Fruit fly (Drosophila melanogaster) whole organism, embryonic: ENCODE measurements around the gene dally.

Experiments
- C15 ChIP-seq: fragments of 200-800 bp; sonication (Bioruptor generic); IDR thresholded peaks from 3 replicates; pipeline ENCODE4 v1.3.6; 2022; ENCODE audit warnings: missing biosample characterization, missing genetic modification characterization
- CG11398 ChIP-seq: fragments of 200-800 bp; sonication (Bioruptor generic); optimal IDR thresholded peaks from 2 replicates; lab custom pipeline; 2016; ENCODE audit warnings: missing biosample characterization, missing genetic modification characterization
- CG12942 ChIP-seq: fragments of 200-800 bp; sonication (Bioruptor generic); optimal IDR thresholded peaks from 3 replicates; lab custom pipeline; 2016; ENCODE audit warnings: missing biosample characterization, missing genetic modification characterization
- CG13296 ChIP-seq: fragments of 200-800 bp; sonication (Bioruptor generic); optimal IDR thresholded peaks from 3 replicates; lab custom pipeline; 2018; ENCODE audit warnings: missing biosample characterization, mild to moderate bottlenecking, missing genetic modification characterization
- CG14667 ChIP-seq: fragments of 200-800 bp; sonication (Bioruptor generic); IDR thresholded peaks from 2 replicates; pipeline ENCODE4 v1.3.6; 2022; ENCODE audit warnings: missing biosample characterization, missing genetic modification characterization
- CG14965 ChIP-seq: fragments of 200-800 bp; sonication (Bioruptor generic); optimal IDR thresholded peaks from 2 replicates; lab custom pipeline; 2016; ENCODE audit warnings: missing biosample characterization, missing genetic modification characterization, borderline replicate concordance
- CG15479 ChIP-seq: fragments of 200-800 bp; sonication (Bioruptor generic); optimal IDR thresholded peaks from 3 replicates; lab custom pipeline; 2019; ENCODE audit warnings: missing biosample characterization, mild to moderate bottlenecking, missing genetic modification characterization, moderate library complexity
- CG1603 ChIP-seq: fragments of 200-800 bp; sonication (Bioruptor generic); optimal IDR thresholded peaks from 2 replicates; lab custom pipeline; 2019; ENCODE audit warnings: missing biosample characterization, mild to moderate bottlenecking, missing genetic modification characterization, moderate library complexity
- CG18476 ChIP-seq: fragments of 200-800 bp; sonication (Bioruptor generic); optimal IDR thresholded peaks from 2 replicates; lab custom pipeline; 2016; ENCODE audit warnings: missing biosample characterization, mild to moderate bottlenecking, missing genetic modification characterization
- CG32532 ChIP-seq: fragments of 200-800 bp; sonication (Bioruptor generic); IDR thresholded peaks from 2 replicates; pipeline ENCODE4 v1.3.6; 2022; ENCODE audit warnings: missing biosample characterization, missing genetic modification characterization
- CG3281 ChIP-seq: fragments of 200-800 bp; sonication (Bioruptor generic); optimal IDR thresholded peaks from 3 replicates; lab custom pipeline; 2017; ENCODE audit warnings: missing biosample characterization, mild to moderate bottlenecking, missing genetic modification characterization
- CG4424 ChIP-seq: fragments of 200-800 bp; sonication (Bioruptor generic); optimal IDR thresholded peaks from 3 replicates; lab custom pipeline; 2016; ENCODE audit warnings: missing biosample characterization, missing genetic modification characterization
- CG4617 ChIP-seq: fragments of 200-800 bp; sonication (Bioruptor generic); optimal IDR thresholded peaks from 3 replicates; lab custom pipeline; 2016; ENCODE audit warnings: missing biosample characterization, missing genetic modification characterization, borderline replicate concordance
- CG6791 ChIP-seq: fragments of 200-800 bp; sonication (Bioruptor generic); IDR thresholded peaks from 3 replicates; pipeline ENCODE4 v1.3.6; 2022; ENCODE audit warnings: missing biosample characterization, missing genetic modification characterization; ENCODE audit not compliant: partially characterized antibody
- CG6813 ChIP-seq: fragments of 200-800 bp; sonication (Bioruptor generic); optimal IDR thresholded peaks from 2 replicates; lab custom pipeline; 2017; ENCODE audit warnings: missing biosample characterization, missing genetic modification characterization, mild to moderate bottlenecking, moderate library complexity, missing genetic modification reagents
- CG8388 ChIP-seq: fragments of 200-800 bp; sonication (Bioruptor generic); optimal IDR thresholded peaks from 2 replicates; lab custom pipeline; 2019; ENCODE audit warnings: missing biosample characterization, mild to moderate bottlenecking, missing genetic modification characterization, moderate library complexity
- CG9609 ChIP-seq: fragments of 200-800 bp; sonication (Bioruptor generic); optimal IDR thresholded peaks from 3 replicates; lab custom pipeline; 2016; ENCODE audit warnings: missing biosample characterization, missing genetic modification characterization
- CHES-1-like ChIP-seq: fragments of 200-800 bp; sonication (Bioruptor generic); optimal IDR thresholded peaks from 2 replicates; lab custom pipeline; 2016; ENCODE audit warnings: missing biosample characterization, missing genetic modification characterization
- CoRest ChIP-seq: fragments of 200-800 bp; sonication (Bioruptor generic); optimal IDR thresholded peaks from 3 replicates; lab custom pipeline; 2018; ENCODE audit warnings: missing biosample characterization, mild to moderate bottlenecking, missing genetic modification characterization, moderate library complexity
- E2f2 ChIP-seq: fragments of 200-800 bp; sonication (Bioruptor generic); IDR thresholded peaks from 2 replicates; pipeline ENCODE4 v1.3.6; 2022; ENCODE audit warnings: missing biosample characterization, missing genetic modification characterization
- Fer1 ChIP-seq: fragments of 200-800 bp; sonication (Bioruptor generic); optimal IDR thresholded peaks from 2 replicates; lab custom pipeline; 2017; ENCODE audit warnings: missing biosample characterization, mild to moderate bottlenecking, missing genetic modification characterization
- HHEX ChIP-seq: fragments of 200-800 bp; sonication (Bioruptor generic); optimal IDR thresholded peaks from 3 replicates; lab custom pipeline; 2017; ENCODE audit warnings: missing biosample characterization, mild to moderate bottlenecking, missing genetic modification characterization, missing genetic modification reagents
- HLH54F ChIP-seq: fragments of 200-800 bp; sonication (Bioruptor generic); optimal IDR thresholded peaks from 3 replicates; lab custom pipeline; 2016; ENCODE audit warnings: missing biosample characterization, missing genetic modification characterization
- Hmr ChIP-seq: fragments of 200-800 bp; sonication (Bioruptor generic); optimal IDR thresholded peaks from 3 replicates; lab custom pipeline; 2017; ENCODE audit warnings: mild to moderate bottlenecking, missing biosample characterization, missing genetic modification reagents, missing genetic modification characterization
- Rfx ChIP-seq: fragments of 200-800 bp; sonication (Bioruptor generic); IDR thresholded peaks from 2 replicates; pipeline ENCODE4 v1.3.6; 2022; ENCODE audit warnings: missing biosample characterization, missing genetic modification characterization
- Scr ChIP-seq: fragments of 200-800 bp; sonication (Bioruptor generic); IDR thresholded peaks from 2 replicates; pipeline ENCODE4 v1.3.6; 2022; ENCODE audit warnings: missing biosample characterization, missing genetic modification characterization; ENCODE audit not compliant: partially characterized antibody
- Stat92E ChIP-seq, 3 experiments: fragments of >200 bp in 2 of 3; fragments of 200-800 bp in 1 of 3; sonication (Bioruptor generic) in 1 of 3; optimal IDR thresholded peaks; 2 replicates each; lab custom pipeline; 2017 to 2019; ENCODE audit warnings: missing biosample characterization in 3 of 3, missing genetic modification characterization in 3 of 3, mild to moderate bottlenecking in 1 of 3, moderate library complexity in 1 of 3
- Taf1 ChIP-seq: fragments of 200-800 bp; sonication (Bioruptor generic); IDR thresholded peaks from 2 replicates; pipeline ENCODE4 v1.3.6; 2022; ENCODE audit warnings: missing biosample characterization, missing genetic modification characterization
- Trl ChIP-seq, 3 experiments: fragments of >200 bp in 2 of 3; fragments of 200-800 bp in 1 of 3; sonication (Bioruptor generic) in 1 of 3; optimal IDR thresholded peaks; 2 replicates in 1 of 3; 3 replicates in 2 of 3; lab custom pipeline; 2016 to 2017; ENCODE audit warnings: missing biosample characterization in 1 of 3, missing genetic modification characterization in 1 of 3
- Vsx1 ChIP-seq: fragments of 200-800 bp; sonication (Bioruptor generic); optimal IDR thresholded peaks from 2 replicates; lab custom pipeline; 2017; ENCODE audit warnings: missing biosample characterization, mild to moderate bottlenecking, missing genetic modification characterization, missing genetic modification reagents
- br ChIP-seq: fragments of >200 bp; optimal IDR thresholded peaks from 2 replicates; lab custom pipeline; 2017
- ci ChIP-seq: fragments of 200-800 bp; sonication (Bioruptor generic); IDR thresholded peaks from 3 replicates; pipeline ENCODE4 v1.3.6; 2022; ENCODE audit warnings: missing biosample characterization, missing genetic modification characterization
- dimm ChIP-seq: fragments of 200-800 bp; sonication (Bioruptor generic); IDR thresholded peaks from 2 replicates; pipeline ENCODE4 v1.3.6; 2022; ENCODE audit warnings: missing biosample characterization, missing genetic modification characterization
- eve ChIP-seq, 2 experiments: fragments of >200 bp; optimal IDR thresholded peaks; 2 replicates each; lab custom pipeline; 2017; ENCODE audit warnings: missing biosample characterization in 2 of 2, missing genetic modification characterization in 2 of 2
- exex ChIP-seq: fragments of 200-800 bp; sonication (Bioruptor generic); optimal IDR thresholded peaks from 4 replicates; lab custom pipeline; 2018; ENCODE audit warnings: missing biosample characterization, mild to moderate bottlenecking, missing genetic modification characterization, moderate library complexity
- hth ChIP-seq: fragments of >200 bp; optimal IDR thresholded peaks from 2 replicates; lab custom pipeline; 2017; ENCODE audit warnings: inconsistent platforms
- lab ChIP-seq: fragments of 200-800 bp; sonication (Bioruptor generic); optimal IDR thresholded peaks from 3 replicates; lab custom pipeline; 2017; ENCODE audit warnings: missing biosample characterization, missing genetic modification characterization, mild to moderate bottlenecking, moderate library complexity, missing genetic modification reagents
- mirr ChIP-seq: fragments of 200-800 bp; sonication (Bioruptor generic); optimal IDR thresholded peaks from 3 replicates; lab custom pipeline; 2018; ENCODE audit warnings: missing biosample characterization, mild to moderate bottlenecking, missing genetic modification characterization
- onecut ChIP-seq: fragments of 200-800 bp; sonication (Bioruptor generic); IDR thresholded peaks from 2 replicates; pipeline ENCODE4 v1.3.6; 2022; ENCODE audit warnings: missing biosample characterization, missing genetic modification characterization
- pita ChIP-seq: fragments of 200-800 bp; sonication (Bioruptor generic); optimal IDR thresholded peaks from 2 replicates; lab custom pipeline; 2017; ENCODE audit warnings: missing biosample characterization, mild to moderate bottlenecking, missing genetic modification characterization
- sens ChIP-seq: fragments of 200-800 bp; sonication (Bioruptor generic); peaks from one replicate; lab custom pipeline; 2016; ENCODE audit warnings: missing biosample characterization, missing genetic modification characterization
- ttk ChIP-seq: fragments of 200-800 bp; sonication (Bioruptor generic); IDR thresholded peaks from 2 replicates; pipeline ENCODE4 v2.1.2; 2022; ENCODE audit warnings: missing biosample characterization, missing genetic modification characterization
- vnd ChIP-seq: fragments of 200-800 bp; sonication (Bioruptor generic); IDR thresholded peaks from 3 replicates; pipeline ENCODE4 v1.3.6; 2022; ENCODE audit warnings: missing biosample characterization, missing genetic modification characterization; ENCODE audit not compliant: partially characterized antibody
- vvl ChIP-seq: fragments of 200-800 bp; sonication (Bioruptor generic); IDR thresholded peaks from 2 replicates; pipeline ENCODE4 v1.3.6; 2022; ENCODE audit warnings: missing biosample characterization, missing genetic modification characterization
- wek ChIP-seq: fragments of 200-800 bp; sonication (Bioruptor generic); optimal IDR thresholded peaks from 3 replicates; lab custom pipeline; 2018; ENCODE audit warnings: missing biosample characterization, mild to moderate bottlenecking, missing genetic modification characterization, moderate library complexity

Gene dally

DNA sequence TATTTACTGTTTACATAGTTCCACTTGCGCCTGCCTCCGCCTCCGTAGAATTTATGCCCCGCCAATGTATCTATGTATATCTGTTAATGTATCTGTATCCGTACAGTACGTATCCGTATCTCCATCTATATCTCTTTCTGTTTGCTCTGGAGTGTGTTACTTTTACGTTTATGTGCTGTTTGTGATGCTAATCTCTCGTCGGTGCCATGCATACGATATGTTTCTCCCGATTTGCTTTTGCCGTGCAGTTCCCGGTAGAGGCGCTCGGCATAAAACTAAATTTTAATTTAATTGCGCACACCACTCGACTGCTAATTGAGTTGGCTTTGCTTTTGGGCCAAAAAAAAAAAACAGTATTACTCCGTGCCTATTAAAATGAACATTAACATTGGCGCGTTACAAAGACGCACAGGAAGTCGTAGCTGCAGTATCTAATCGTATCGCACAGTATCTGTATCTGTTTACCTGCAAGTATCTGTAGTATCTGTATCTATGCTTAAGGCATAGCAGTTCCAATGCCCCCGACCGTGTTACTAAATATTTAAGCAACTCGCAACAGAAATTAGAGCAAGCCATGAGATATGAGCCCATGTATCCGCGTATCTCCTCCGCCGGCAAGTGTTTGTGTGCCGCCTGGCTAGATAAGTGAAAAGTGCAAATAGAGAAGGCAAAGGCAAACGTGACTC, 2.9 kb downstream of the dally start (continued):
- TF ChIP-seq Scr = no peak
- no peak for TF ChIP-seq br (lab: Kevin White, UChicago)
- TF ChIP-seq hth (lab: Kevin White, UChicago) = no peak
- TF ChIP-seq CG32532 = no peak
- no peak for TF ChIP-seq HHEX (GFP tag; lab: Kevin White, UChicago)
- TF ChIP-seq Trl (optimal IDR thresholded peaks at IDR 0.05; lab: Kevin White, UChicago) = no peak
- TF ChIP-seq Trl (GFP tag; optimal IDR thresholded peaks at IDR 0.05; lab: Kevin White, UChicago) = no peak
- TF ChIP-seq E2f2 (GFP tag; lab: Robert Waterston, UW) = no peak
- peak; percentile 35; the same call in 1 of the 2 replicates for TF ChIP-seq vvl
- TF ChIP-seq CG4617 (GFP tag; lab: Kevin White, UChicago) = no peak
- no peak for TF ChIP-seq CG12942
- TF ChIP-seq mirr (GFP tag; lab: Kevin White, UChicago) = peak; percentile 29
- no peak for TF ChIP-seq CG3281 (GFP tag; lab: Kevin White, UChicago)
- TF ChIP-seq CG6791 = no peak
- TF ChIP-seq CG1603 (tag; lab: Kevin White, UChicago) = peak; percentile 19
- TF ChIP-seq CHES-1-like = no peak
- TF ChIP-seq CG11398 (GFP tag; lab: Kevin White, UChicago) = no peak
- peak; percentile 7; the same call in 1 of the 3 replicates for TF ChIP-seq ci
- no peak for TF ChIP-seq CG9609 (GFP tag; lab: Kevin White, UChicago)
- TF ChIP-seq wek (GFP tag; lab: Kevin White, UChicago) = peak; percentile 25
- no peak for TF ChIP-seq Fer1 (GFP tag; lab: Kevin White, UChicago)
- TF ChIP-seq Vsx1 (GFP tag; lab: Kevin White, UChicago) = no peak
- no peak for TF ChIP-seq dimm (GFP tag; lab: Robert Waterston, UW)
- TF ChIP-seq CG15479 (GFP tag; lab: Kevin White, UChicago) = peak; percentile 46
- TF ChIP-seq CG4424 (GFP tag; lab: Kevin White, UChicago) = no peak
- no peak for TF ChIP-seq Stat92E (GFP tag; optimal IDR thresholded peaks at IDR 0.05; lab: Kevin White, UChicago)
- TF ChIP-seq CG14667 (GFP tag; lab: Robert Waterston, UW) = no peak
- TF ChIP-seq CG6813 (GFP tag; lab: Kevin White, UChicago) = peak; percentile 31
- peak in 1 of 2 experiments; percentile 55 for TF ChIP-seq eve (GFP tag; optimal IDR thresholded peaks at IDR 0.05; lab: Kevin White, UChicago)
- no peak for TF ChIP-seq onecut (GFP tag; lab: Robert Waterston, UW)
- no peak for TF ChIP-seq C15 (GFP tag; lab: Robert Waterston, UW)
- no peak for TF ChIP-seq Rfx (GFP tag; lab: Robert Waterston, UW)
- TF ChIP-seq Taf1 = no peak
- no peak for TF ChIP-seq vnd (GFP tag; lab: Robert Waterston, UW)
- TF ChIP-seq lab (GFP tag; lab: Kevin White, UChicago) = peak; percentile 4
- TF ChIP-seq CG18476 = no peak
- no peak for TF ChIP-seq HLH54F
- TF ChIP-seq CoRest (tag; lab: Kevin White, UChicago) = no peak
- peak; percentile 34 for TF ChIP-seq exex (tag; lab: Kevin White, UChicago)
- no peak for TF ChIP-seq pita
- no peak for TF ChIP-seq CG8388 (GFP tag; lab: Kevin White, UChicago)
- peak; percentile 46 for TF ChIP-seq sens (GFP tag; lab: Kevin White, UChicago)
- TF ChIP-seq CG14965 (GFP tag; lab: Kevin White, UChicago) = no peak
- peak; percentile 16 for TF ChIP-seq Hmr (GFP tag; lab: Kevin White, UChicago)
- no peak for TF ChIP-seq ttk (GFP tag; lab: Robert Waterston, UW)
- no peak for TF ChIP-seq CG13296 (GFP tag; lab: Kevin White, UChicago)
